Worm (Caenorhabditis elegans) whole organism, midembryonic: ENCODE data around the gene tag-241.

Experiments used
- T22C8.4 ChIP-seq: fragments of 200-800 bp; sonication (Bioruptor generic); IDR thresholded peaks from 2 replicates; pipeline ENCODE4 v1.3.6; 2022; ENCODE audit warnings: missing genetic modification characterization, missing compliant biosample characterization
- cog-1 ChIP-seq: sonication (generic microtip); optimal IDR thresholded peaks from 2 replicates; lab custom pipeline; 2016; ENCODE audit warnings: missing genetic modification characterization, missing compliant biosample characterization
- flt-1 ChIP-seq: fragments of 200-800 bp; sonication (Bioruptor generic); IDR thresholded peaks from 2 replicates; pipeline ENCODE4 v1.3.6; 2022; ENCODE audit warnings: missing genetic modification characterization, missing compliant biosample characterization
- klf-2 ChIP-seq: fragments of 200-800 bp; sonication (Bioruptor generic); conservative IDR thresholded peaks from 2 replicates; pipeline ENCODE4 v1.3.6; 2022; ENCODE audit warnings: missing genetic modification reagents, missing genetic modification characterization, missing compliant biosample characterization
- med-1 ChIP-seq: sonication (generic microtip); optimal IDR thresholded peaks from 2 replicates; lab custom pipeline; 2017; ENCODE audit warnings: missing genetic modification characterization, mild to moderate bottlenecking, missing compliant biosample characterization, antibody characterized with exemption, missing genetic modification reagents; ENCODE audit not compliant: insufficient read depth
- ref-1 ChIP-seq: fragments of 200-800 bp; sonication (Bioruptor generic); conservative IDR thresholded peaks from 2 replicates; pipeline ENCODE4 v1.3.6; 2022; ENCODE audit warnings: missing genetic modification reagents, missing genetic modification characterization, missing compliant biosample characterization
- tab-1 ChIP-seq: fragments of 200-800 bp; sonication (Bioruptor generic); IDR thresholded peaks from 2 replicates; pipeline ENCODE4 v1.3.6; 2022; ENCODE audit warnings: missing genetic modification characterization, missing compliant biosample characterization
- ztf-23 ChIP-seq: fragments of 200-800 bp; sonication (Bioruptor generic); IDR thresholded peaks from 2 replicates; pipeline ENCODE4 v1.3.6; 2022; ENCODE audit warnings: missing genetic modification reagents, missing genetic modification characterization, missing compliant biosample characterization
- ztf-29 ChIP-seq: fragments of 200-800 bp; sonication (Bioruptor generic); IDR thresholded peaks from 2 replicates; pipeline ENCODE4 v1.3.6; 2022; ENCODE audit warnings: missing genetic modification reagents, missing genetic modification characterization, missing compliant biosample characterization

Gene tag-241

DNA sequence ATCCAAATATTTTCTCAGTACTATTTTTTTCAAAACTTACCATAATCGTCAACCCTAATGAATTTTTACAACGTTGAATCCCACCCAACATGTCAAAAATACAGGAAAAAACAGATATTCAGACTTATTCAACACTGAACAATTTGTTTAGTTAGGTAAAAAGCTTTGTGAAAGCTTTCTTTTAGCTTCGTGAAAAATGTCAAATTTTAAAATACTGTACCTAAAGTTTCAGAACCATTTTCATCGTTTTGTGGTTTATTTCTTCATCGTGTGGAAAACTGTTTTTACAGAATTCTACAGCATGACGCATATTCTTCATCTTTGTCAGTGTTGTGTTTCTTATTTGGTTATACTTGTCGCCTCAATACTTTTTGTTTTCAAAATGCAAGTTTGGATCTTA lies 26.8 kb downstream of the tag-241 start, which contains the start of gene F54F7.14:
TSS of gene F54F7.14 (plus strand) at position 301 of the 400 bp plus-strand sequence.
- no peak for TF ChIP-seq ztf-23
- TF ChIP-seq flt-1 (GFP tag; lab: Robert Waterston, UW): no peak
- no peak for TF ChIP-seq ztf-29 (GFP tag; lab: Robert Waterston, UW)
- TF ChIP-seq tab-1: no peak
- no peak for TF ChIP-seq cog-1 (tag; lab: Kevin White, UChicago)
- TF ChIP-seq T22C8.4 (GFP tag; lab: Robert Waterston, UW): no peak
- TF ChIP-seq ref-1 (GFP tag; lab: Robert Waterston, UW): no peak
- TF ChIP-seq med-1 (GFP tag; lab: Kevin White, UChicago): no peak

DNA sequence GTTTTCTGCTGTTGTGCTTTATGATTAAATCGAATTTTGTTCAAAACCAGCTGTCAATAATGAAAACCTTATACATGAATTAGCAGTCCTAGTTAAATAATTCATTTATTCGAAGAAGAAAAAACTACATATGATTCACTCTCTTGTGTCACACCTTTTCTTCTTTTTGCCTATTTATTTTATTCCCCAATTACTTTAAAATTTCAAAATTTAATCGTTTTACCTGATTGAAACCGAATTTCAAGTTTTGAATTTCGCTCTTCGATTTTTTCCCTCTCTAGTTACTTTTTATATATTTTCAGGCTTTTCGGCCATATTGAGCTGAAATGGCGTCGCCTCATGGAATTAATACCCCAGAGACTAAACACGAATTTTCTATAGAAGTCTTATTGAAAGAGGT lies 28.7 kb downstream of the tag-241 start, which contains the start of gene xtr-1:
TSS of gene xtr-1 (plus strand) at position 301 of the 400 bp plus-strand sequence.
- TF ChIP-seq med-1 (GFP tag; lab: Kevin White, UChicago) (no peak), ref-1 (GFP tag; lab: Robert Waterston, UW) (no peak), klf-2 (GFP tag; lab: Robert Waterston, UW) (no peak), ztf-29 (GFP tag; lab: Robert Waterston, UW) (no peak)

DNA sequence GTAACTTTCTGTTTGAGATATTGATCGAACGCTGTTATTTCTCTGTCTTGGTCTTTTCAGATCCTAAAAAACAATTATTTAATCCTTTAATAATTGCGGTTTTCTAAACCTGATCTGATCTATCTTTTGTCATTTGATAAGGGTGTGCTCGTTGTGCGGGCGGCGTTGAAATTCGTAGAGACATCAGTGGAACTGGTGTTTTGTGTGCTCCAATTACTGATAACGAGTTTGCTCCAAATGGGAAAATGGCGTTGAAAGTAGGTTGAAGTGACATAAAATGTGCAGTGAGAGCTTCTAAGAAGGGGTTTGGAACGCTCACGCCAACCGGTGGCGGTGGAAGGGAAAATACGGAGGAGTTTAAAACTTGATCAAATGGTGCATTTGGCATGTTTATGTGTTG lies 30.6 kb downstream of the tag-241 start:
- TF ChIP-seq cog-1 (tag; lab: Kevin White, UChicago): no peak
- no peak for TF ChIP-seq ref-1 (GFP tag; lab: Robert Waterston, UW)
- no peak for TF ChIP-seq ztf-23
- no peak for TF ChIP-seq ztf-29 (GFP tag; lab: Robert Waterston, UW)
- TF ChIP-seq med-1 (GFP tag; lab: Kevin White, UChicago): no peak
- no peak for TF ChIP-seq T22C8.4 (GFP tag; lab: Robert Waterston, UW)
- no peak for TF ChIP-seq tab-1
- TF ChIP-seq klf-2 (GFP tag; lab: Robert Waterston, UW): no peak
- no peak for TF ChIP-seq flt-1 (GFP tag; lab: Robert Waterston, UW)

DNA sequence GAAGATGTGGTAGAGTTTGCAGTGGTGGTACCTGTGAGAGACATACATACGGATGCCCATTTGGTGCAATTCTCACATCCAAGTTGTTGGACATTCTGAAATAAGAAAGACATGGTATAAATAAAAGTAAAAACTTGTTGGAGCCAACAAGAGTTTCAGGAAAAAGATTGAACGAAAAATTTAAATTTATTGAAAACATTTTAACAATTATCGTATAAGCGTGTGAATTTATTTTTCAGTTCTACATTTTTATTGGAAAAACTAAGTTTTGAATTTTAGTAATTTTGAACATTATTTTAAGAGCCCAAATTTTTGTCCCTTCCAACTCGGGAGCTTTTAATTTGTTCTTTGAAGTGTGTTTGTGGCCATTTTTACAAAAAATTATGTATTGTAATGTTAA lies 31.1 kb downstream of the tag-241 start, which contains the start of gene F54F7.8:
TSS of gene F54F7.8 (minus strand) at position 101 of the 400 bp plus-strand sequence.
- TF ChIP-seq ztf-23 (no peak), ref-1 (GFP tag; lab: Robert Waterston, UW) (no peak), klf-2 (GFP tag; lab: Robert Waterston, UW) (no peak), cog-1 (tag; lab: Kevin White, UChicago) (no peak), T22C8.4 (GFP tag; lab: Robert Waterston, UW) (no peak), flt-1 (GFP tag; lab: Robert Waterston, UW) (no peak), ztf-29 (GFP tag; lab: Robert Waterston, UW) (no peak), tab-1 (no peak), med-1 (GFP tag; lab: Kevin White, UChicago) (no peak)

DNA sequence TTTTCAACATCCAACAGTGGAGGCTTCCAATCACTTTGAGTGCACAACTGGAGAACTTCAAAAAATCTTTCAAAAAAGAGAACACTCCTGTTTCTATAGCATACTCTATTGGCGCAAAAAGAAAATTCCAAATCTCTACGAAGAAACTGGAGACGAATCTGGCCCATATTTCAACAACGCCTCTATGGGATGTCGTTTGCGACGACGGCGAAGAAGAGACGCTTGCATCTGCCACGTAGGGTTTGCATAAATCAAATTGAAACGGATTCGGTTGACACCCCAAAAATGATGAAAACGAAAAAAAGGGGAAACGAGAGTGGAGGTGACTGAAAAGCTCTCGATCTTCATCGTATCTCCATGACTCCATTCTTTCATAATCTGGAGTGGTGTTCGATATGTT lies 32.4 kb downstream of the tag-241 start:
- TF ChIP-seq cog-1 (tag; lab: Kevin White, UChicago) (no peak), ref-1 (GFP tag; lab: Robert Waterston, UW) (no peak), klf-2 (GFP tag; lab: Robert Waterston, UW) (no peak)

DNA sequence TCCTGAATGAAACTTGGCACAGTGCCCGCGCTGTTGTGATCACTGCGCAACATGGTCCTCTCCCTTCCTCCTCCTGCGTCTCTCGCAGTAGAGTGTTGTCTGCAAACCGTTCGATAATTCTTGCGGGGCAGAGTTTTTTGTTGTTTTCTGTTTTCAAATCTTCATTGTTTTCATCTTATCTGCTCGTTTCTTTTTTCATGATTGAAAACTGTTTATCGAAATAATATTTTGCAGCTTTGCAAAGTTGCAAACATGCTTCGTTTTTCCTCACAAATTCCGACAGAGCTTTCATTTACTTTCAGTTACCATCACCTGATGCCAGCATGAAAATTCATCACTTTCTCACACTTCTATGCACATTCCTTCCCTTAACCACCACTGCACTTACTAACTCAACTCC lies 33.4 kb downstream of the tag-241 start, which contains the start of gene mes-1:
TSS of gene mes-1 (plus strand) at position 301 of the 400 bp plus-strand sequence.
- TF ChIP-seq ztf-23: no peak
- TF ChIP-seq ztf-29 (GFP tag; lab: Robert Waterston, UW): no peak
- TF ChIP-seq ref-1 (GFP tag; lab: Robert Waterston, UW): no peak
- TF ChIP-seq klf-2 (GFP tag; lab: Robert Waterston, UW): no peak
- TF ChIP-seq cog-1 (tag; lab: Kevin White, UChicago): no peak
- TF ChIP-seq med-1 (GFP tag; lab: Kevin White, UChicago): no peak
- no peak for TF ChIP-seq tab-1
- TF ChIP-seq T22C8.4 (GFP tag; lab: Robert Waterston, UW): no peak
- no peak for TF ChIP-seq flt-1 (GFP tag; lab: Robert Waterston, UW)

DNA sequence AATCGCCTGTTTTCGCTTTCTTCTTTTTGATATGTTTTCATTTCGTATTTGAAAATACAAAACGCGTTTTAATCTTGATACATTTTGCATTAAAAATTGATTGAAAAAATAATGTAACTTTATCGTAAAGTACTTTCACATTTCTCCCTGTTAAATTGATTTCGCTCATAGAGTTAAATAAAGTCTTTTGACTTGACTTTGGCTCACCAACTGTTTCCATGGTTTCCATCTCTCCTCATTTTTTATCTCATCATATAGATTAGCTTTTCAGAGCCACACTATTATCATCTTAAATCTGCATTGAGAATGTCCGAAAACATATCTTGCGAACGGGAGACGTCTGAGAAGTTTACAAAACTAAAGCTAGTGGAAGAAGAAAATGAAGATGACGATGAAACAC lies 39.5 kb downstream of the tag-241 start, which contains the start of gene F54F7.10:
TSS of gene F54F7.10 (plus strand) at position 301 of the 400 bp plus-strand sequence.
- no peak for TF ChIP-seq klf-2 (GFP tag; lab: Robert Waterston, UW)
- no peak for TF ChIP-seq ztf-23
- TF ChIP-seq cog-1 (tag; lab: Kevin White, UChicago): no peak
- no peak for TF ChIP-seq med-1 (GFP tag; lab: Kevin White, UChicago)
- TF ChIP-seq ztf-29 (GFP tag; lab: Robert Waterston, UW): no peak
- no peak for TF ChIP-seq ref-1 (GFP tag; lab: Robert Waterston, UW)
- no peak for TF ChIP-seq flt-1 (GFP tag; lab: Robert Waterston, UW)
- no peak for TF ChIP-seq T22C8.4 (GFP tag; lab: Robert Waterston, UW)
- TF ChIP-seq tab-1: no peak

DNA sequence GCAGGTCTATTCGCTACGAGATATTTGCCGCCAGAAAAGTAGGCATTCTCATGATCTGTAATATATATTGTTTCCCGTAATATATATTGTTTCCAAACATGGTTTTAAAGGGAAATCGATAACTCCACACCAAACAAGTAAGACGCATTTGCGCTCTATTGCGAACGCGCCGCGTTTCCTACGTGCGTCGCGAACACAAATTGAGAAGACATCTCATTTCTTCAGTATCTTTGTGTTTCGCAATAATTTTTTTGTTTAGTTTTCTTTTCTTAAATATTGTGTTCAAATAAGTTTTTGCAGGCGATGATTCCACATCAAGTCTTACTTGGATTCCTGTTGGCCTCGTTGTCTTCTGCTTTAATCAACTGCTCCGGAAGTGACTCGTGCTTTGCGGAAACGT lies 41.3 kb downstream of the tag-241 start, which contains the start of gene F54F7.6:
TSS of gene F54F7.6 (plus strand) at position 301 of the 400 bp plus-strand sequence.
- TF ChIP-seq med-1 (GFP tag; lab: Kevin White, UChicago): no peak

DNA sequence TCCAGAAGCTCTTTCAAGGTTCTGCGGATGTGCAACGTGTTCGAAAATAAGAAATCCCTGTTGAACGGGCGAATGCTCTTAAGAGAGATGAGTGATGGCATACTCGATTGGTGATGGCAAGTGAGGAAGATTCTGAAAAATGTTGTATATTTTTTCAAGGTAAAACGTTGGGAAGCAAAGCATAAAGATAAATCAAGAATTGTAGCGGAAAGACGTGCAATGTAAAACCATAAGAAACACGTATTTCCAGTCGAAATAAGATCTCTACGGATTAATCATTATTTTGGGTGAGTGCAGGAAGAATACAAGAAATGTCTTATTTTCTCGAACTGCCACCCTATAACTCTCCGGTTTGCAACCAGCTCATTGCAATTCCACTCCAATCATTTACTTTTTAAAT lies 45.5 kb downstream of the tag-241 start, which contains the start of gene dot-1.2:
TSS of gene dot-1.2 (minus strand) at position 101 of the 400 bp plus-strand sequence.
- TF ChIP-seq ztf-29 (GFP tag; lab: Robert Waterston, UW) (no peak), tab-1 (no peak), T22C8.4 (GFP tag; lab: Robert Waterston, UW) (no peak), ref-1 (GFP tag; lab: Robert Waterston, UW) (no peak), flt-1 (GFP tag; lab: Robert Waterston, UW) (no peak), ztf-23 (no peak)

DNA sequence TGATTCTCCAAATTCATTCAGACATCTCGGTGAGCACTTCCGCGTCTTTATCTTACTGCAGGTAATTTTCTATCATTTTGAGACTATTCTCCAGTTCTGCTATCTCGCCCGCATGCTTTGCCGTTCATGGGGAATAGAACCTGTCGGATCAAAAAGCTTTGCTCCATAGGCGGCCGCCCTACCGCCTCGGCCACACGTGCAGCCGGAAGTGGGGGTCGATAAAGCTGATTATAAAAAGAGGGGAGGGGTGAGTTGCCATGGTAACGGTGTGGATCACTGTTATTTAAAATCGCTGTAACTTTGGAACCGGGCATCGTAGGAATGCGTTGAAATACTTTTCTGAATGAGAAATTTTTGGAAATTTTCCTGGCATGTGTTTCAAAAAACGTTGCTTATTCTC lies 46.6 kb downstream of the tag-241 start:
- TF ChIP-seq klf-2 (GFP tag; lab: Robert Waterston, UW) (no peak), tab-1 (no peak), flt-1 (GFP tag; lab: Robert Waterston, UW) (no peak)
